Worm (Caenorhabditis elegans): Measurements from ENCODE around the gene ZC239.5.

Gene ZC239.5

ce11 chrII:3251782-3252181 is 41.3 kb downstream of the ZC239.5 start:
- peak; percentile 96 for TF ChIP-seq aha-1 (tag)
- TF ChIP-seq spr-3 (GFP tag; optimal IDR thresholded peaks at IDR 0.05): no peak

ce11 chrII:3259254-3259653 is 48.8 kb downstream of the ZC239.5 start, which contains the start of gene gcy-19:
TSS of gene gcy-19 (minus strand) at chrII:3259354.
- TF ChIP-seq ceh-62 (tag; optimal IDR thresholded peaks at IDR 0.05) (no peak), unc-62 (GFP tag; optimal IDR thresholded peaks at IDR 0.05 in 1 of 2) (peak in 1 of 2 experiments; percentile 8), unc-62 (tag; optimal IDR thresholded peaks at IDR 0.05) (no peak), R02D3.7 (tag; optimal IDR thresholded peaks at IDR 0.05) (no peak)

ce11 chrII:3262504-3262903 is 52.0 kb downstream of the ZC239.5 start, which contains the start of gene F02E11.2:
TSS of gene F02E11.2 (plus strand) at chrII:3262804.
- TF ChIP-seq unc-130 (GFP tag; optimal IDR thresholded peaks at IDR 0.05) (no peak), mep-1 (tag; optimal IDR thresholded peaks at IDR 0.05) (no peak), D1046.2 (GFP tag; IDR thresholded peaks at IDR 0.05) (no peak), nhr-76 (tag; optimal IDR thresholded peaks at IDR 0.05) (no peak), ZK337.2 (GFP tag; IDR thresholded peaks at IDR 0.05) (no peak), skn-1 (tag; optimal IDR thresholded peaks at IDR 0.05) (no peak), ceh-82 (tag; optimal IDR thresholded peaks at IDR 0.05) (no peak), nhr-6 (tag; optimal IDR thresholded peaks at IDR 0.05) (no peak), mdl-1 (tag; optimal IDR thresholded peaks at IDR 0.05) (no peak), mxl-2 (GFP tag; conservative IDR thresholded peaks at IDR 0.05) (no peak)
